Worm (Caenorhabditis elegans): ENCODE data around the gene T08G3.13.

The T08G3.13 gene

DNA sequence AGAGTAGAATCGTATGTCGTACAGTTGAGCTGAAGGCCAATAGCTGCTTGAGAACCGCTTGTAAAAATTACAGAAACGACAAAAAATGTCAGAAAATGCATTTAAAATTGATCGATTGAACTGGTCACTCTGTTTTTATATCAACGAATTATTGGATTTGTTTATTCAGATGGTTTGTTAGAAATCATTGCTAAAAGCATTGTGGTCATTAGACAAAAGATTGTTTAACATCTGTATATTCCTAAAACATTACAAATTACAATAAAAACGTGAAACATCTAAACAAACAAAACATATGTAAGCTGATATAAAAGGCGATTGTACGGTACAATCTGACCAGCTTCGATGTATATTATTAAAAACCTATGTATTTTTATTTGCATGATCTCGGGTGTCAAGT is 12.3 kb upstream of the T08G3.13 start, which contains the start of the genes F26D2.13 and F26D2.14:
Gene F26D2.13 (minus strand): TSS at position 101 of the 400 bp plus-strand sequence.
Gene F26D2.14 (plus strand): TSS at position 346 of the 400 bp plus-strand sequence.
- TF ChIP-seq ama-1 (optimal IDR thresholded peaks at IDR 0.05) = no peak
- no peak for TF ChIP-seq F13C5.2 (tag; optimal IDR thresholded peaks at IDR 0.05)
- TF ChIP-seq aly-1 (tag; optimal IDR thresholded peaks at IDR 0.05) = no peak
- TF ChIP-seq hnd-1 (tag; optimal IDR thresholded peaks at IDR 0.05) = no peak
- TF ChIP-seq ceh-13 (GFP tag; optimal IDR thresholded peaks at IDR 0.05) = no peak
- TF ChIP-seq B0310.2 (tag; optimal IDR thresholded peaks at IDR 0.05) = no peak
- no peak for TF ChIP-seq sea-1 (GFP tag; conservative IDR thresholded peaks at IDR 0.05)
- no peak for TF ChIP-seq tbx-11 (GFP tag; IDR thresholded peaks at IDR 0.05)
- no peak for TF ChIP-seq scrt-1 (GFP tag; IDR thresholded peaks at IDR 0.05)
- TF ChIP-seq hmbx-1 (tag; optimal IDR thresholded peaks at IDR 0.05) = no peak
- TF ChIP-seq tra-4 (tag; optimal IDR thresholded peaks at IDR 0.05) = no peak
- no peak for TF ChIP-seq pes-1 (GFP tag; IDR thresholded peaks at IDR 0.05)
- no peak for TF ChIP-seq ceh-36 (tag; optimal IDR thresholded peaks at IDR 0.05)
- no peak for TF ChIP-seq flt-1 (GFP tag; IDR thresholded peaks at IDR 0.05)
- TF ChIP-seq ets-7 (tag; optimal IDR thresholded peaks at IDR 0.05) = no peak
- TF ChIP-seq hmg-4 (GFP tag; optimal IDR thresholded peaks at IDR 0.05) = no peak
- no peak for TF ChIP-seq tbx-37 (GFP tag; conservative IDR thresholded peaks at IDR 0.05)

DNA sequence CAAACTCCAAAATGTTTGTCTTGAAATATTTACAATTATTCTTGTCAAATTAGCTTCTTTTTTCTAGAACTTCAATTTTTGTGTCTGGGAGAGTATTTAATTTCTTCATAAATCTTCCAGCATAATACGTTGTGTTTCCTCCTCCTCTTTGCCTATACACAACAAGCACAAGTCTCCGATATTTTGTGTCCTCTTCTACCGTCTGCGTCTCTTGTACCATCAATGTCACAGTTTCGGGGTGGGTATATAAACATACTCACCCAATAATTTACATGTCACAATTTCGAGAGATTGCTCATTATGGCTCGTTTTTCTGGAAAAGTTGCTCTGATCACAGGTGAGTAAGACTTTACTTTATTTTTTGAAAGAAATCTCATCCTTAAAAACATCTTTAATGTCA is 10.3 kb upstream of the T08G3.13 start, which contains the start of gene F26D2.15:
Gene F26D2.15 (plus strand): TSS at position 301 of the 400 bp plus-strand sequence.
- TF ChIP-seq sea-1 (GFP tag; conservative IDR thresholded peaks at IDR 0.05) (no peak), scrt-1 (GFP tag; IDR thresholded peaks at IDR 0.05) (no peak), flt-1 (GFP tag; IDR thresholded peaks at IDR 0.05) (no peak), hnd-1 (tag; optimal IDR thresholded peaks at IDR 0.05) (no peak), ama-1 (optimal IDR thresholded peaks at IDR 0.05) (no peak), F13C5.2 (tag; optimal IDR thresholded peaks at IDR 0.05) (no peak), hmg-4 (GFP tag; optimal IDR thresholded peaks at IDR 0.05) (no peak), tbx-11 (GFP tag; IDR thresholded peaks at IDR 0.05) (no peak), ets-7 (tag; optimal IDR thresholded peaks at IDR 0.05) (no peak)

ce11 chrV:16443626-16444025 is 4.2 kb upstream of the T08G3.13 start, which contains the start of gene srh-141:
Gene srh-141, plus strand, starts transcription at chrV:16443926.
- TF ChIP-seq ama-1 (optimal IDR thresholded peaks at IDR 0.05) = no peak
- TF ChIP-seq flt-1 (GFP tag; IDR thresholded peaks at IDR 0.05) = no peak
- TF ChIP-seq scrt-1 (GFP tag; IDR thresholded peaks at IDR 0.05) = no peak
- no peak for TF ChIP-seq tra-4 (tag; optimal IDR thresholded peaks at IDR 0.05)
- TF ChIP-seq tbx-11 (GFP tag; IDR thresholded peaks at IDR 0.05) = no peak
- no peak for TF ChIP-seq sea-1 (GFP tag; conservative IDR thresholded peaks at IDR 0.05)
- TF ChIP-seq ceh-13 (GFP tag; optimal IDR thresholded peaks at IDR 0.05) = no peak

DNA sequence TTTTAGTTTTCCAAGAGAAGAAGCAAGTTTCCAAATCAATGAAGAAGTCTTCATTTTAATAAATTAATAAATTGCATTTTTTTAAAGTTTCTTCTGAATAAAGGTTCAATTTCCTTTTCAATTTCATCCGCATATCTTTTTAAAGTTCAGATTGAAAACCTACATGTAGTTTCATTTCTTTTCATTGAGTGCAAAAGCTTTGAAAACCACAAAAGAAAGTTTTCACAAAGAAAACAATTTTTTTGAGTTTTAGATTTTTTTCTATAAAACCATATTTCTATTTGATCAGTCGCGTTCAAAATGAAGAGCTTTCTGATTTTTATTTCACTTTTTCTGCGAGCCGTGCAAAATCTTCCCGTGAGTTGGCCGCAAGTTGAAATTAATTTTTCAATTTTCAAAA is 2.2 kb upstream of the T08G3.13 start, which contains the start of gene T08G3.6:
Gene T08G3.6 (plus strand): TSS at position 301 of the 400 bp plus-strand sequence.
- no peak for TF ChIP-seq sea-1 (GFP tag; conservative IDR thresholded peaks at IDR 0.05)
- TF ChIP-seq aly-1 (tag; optimal IDR thresholded peaks at IDR 0.05) = no peak
- no peak for TF ChIP-seq B0310.2 (tag; optimal IDR thresholded peaks at IDR 0.05)
- TF ChIP-seq ceh-36 (tag; optimal IDR thresholded peaks at IDR 0.05) = no peak
- TF ChIP-seq hmbx-1 (tag; optimal IDR thresholded peaks at IDR 0.05) = no peak
- TF ChIP-seq tbx-11 (GFP tag; IDR thresholded peaks at IDR 0.05) = no peak
- no peak for TF ChIP-seq pes-1 (GFP tag; IDR thresholded peaks at IDR 0.05)
- TF ChIP-seq flt-1 (GFP tag; IDR thresholded peaks at IDR 0.05) = no peak
- no peak for TF ChIP-seq tbx-37 (GFP tag; conservative IDR thresholded peaks at IDR 0.05)
- TF ChIP-seq ama-1 (optimal IDR thresholded peaks at IDR 0.05) = no peak
- TF ChIP-seq ets-7 (tag; optimal IDR thresholded peaks at IDR 0.05) = no peak
- no peak for TF ChIP-seq hmg-4 (GFP tag; optimal IDR thresholded peaks at IDR 0.05)
- no peak for TF ChIP-seq hnd-1 (tag; optimal IDR thresholded peaks at IDR 0.05)
- no peak for TF ChIP-seq scrt-1 (GFP tag; IDR thresholded peaks at IDR 0.05)

DNA sequence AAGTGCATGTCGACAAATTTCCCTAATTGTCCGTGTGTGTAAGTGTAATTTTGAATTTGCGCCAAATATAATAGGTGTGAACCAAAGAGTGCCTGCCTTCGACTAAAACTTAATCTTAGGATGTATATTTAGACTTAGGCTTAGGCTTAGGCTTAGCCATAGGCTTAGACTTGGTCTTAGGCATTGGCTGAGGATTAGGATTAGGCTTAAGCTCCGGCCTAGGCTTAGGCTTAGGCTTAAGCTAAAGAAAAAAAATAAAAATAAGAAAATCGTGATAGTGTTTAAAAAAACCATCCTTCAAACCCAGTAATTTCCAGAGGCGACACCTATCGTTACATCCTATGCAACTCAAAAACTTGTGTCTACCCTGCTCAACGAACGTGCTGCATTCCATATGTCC is 1.6 kb upstream of the T08G3.13 start:
- no peak for TF ChIP-seq B0310.2 (tag; optimal IDR thresholded peaks at IDR 0.05)
- TF ChIP-seq aly-1 (tag; optimal IDR thresholded peaks at IDR 0.05) = no peak
- TF ChIP-seq ceh-36 (tag; optimal IDR thresholded peaks at IDR 0.05) = peak; percentile 69
- no peak for TF ChIP-seq hmbx-1 (tag; optimal IDR thresholded peaks at IDR 0.05)
- TF ChIP-seq tbx-11 (GFP tag; IDR thresholded peaks at IDR 0.05) = no peak

ce11 chrV:16455065-16455464 is 7.2 kb downstream of the T08G3.13 start, which contains the start of gene str-14:
Gene str-14, minus strand, starts transcription at chrV:16455165.
- TF ChIP-seq ets-7 (tag; optimal IDR thresholded peaks at IDR 0.05) (no peak), hmg-4 (GFP tag; optimal IDR thresholded peaks at IDR 0.05) (no peak), tbx-37 (GFP tag; conservative IDR thresholded peaks at IDR 0.05) (no peak), ceh-36 (tag; optimal IDR thresholded peaks at IDR 0.05) (no peak), tbx-11 (GFP tag; IDR thresholded peaks at IDR 0.05) (no peak), scrt-1 (GFP tag; IDR thresholded peaks at IDR 0.05) (no peak), aly-1 (tag; optimal IDR thresholded peaks at IDR 0.05) (no peak), tra-4 (tag; optimal IDR thresholded peaks at IDR 0.05) (no peak), ama-1 (optimal IDR thresholded peaks at IDR 0.05) (no peak), F13C5.2 (tag; optimal IDR thresholded peaks at IDR 0.05) (no peak), sea-1 (GFP tag; conservative IDR thresholded peaks at IDR 0.05) (no peak)

DNA sequence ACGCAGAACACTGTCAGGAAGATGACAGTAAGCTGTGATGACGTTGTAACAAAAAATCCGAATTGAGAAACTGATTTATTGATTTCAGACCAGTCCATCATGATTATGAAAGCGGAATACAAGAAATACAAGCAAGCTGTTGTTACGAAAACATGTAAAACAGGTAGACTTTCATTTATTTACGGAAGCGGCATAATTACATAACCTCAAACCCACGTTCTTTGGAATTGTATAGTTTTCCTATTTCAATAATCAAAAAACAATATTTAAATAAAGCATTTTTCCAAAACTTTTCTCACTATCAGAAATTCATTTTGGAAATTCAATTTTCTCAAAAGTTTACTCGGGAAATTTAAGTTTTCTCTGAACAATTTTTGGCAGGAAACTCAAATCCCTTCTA is 10.9 kb downstream of the T08G3.13 start, which contains the start of gene str-15:
Gene str-15 (minus strand): TSS at position 101 of the 400 bp plus-strand sequence.
- TF ChIP-seq aly-1 (tag; optimal IDR thresholded peaks at IDR 0.05) (no peak), hmg-4 (GFP tag; optimal IDR thresholded peaks at IDR 0.05) (no peak), pes-1 (GFP tag; IDR thresholded peaks at IDR 0.05) (no peak), F13C5.2 (tag; optimal IDR thresholded peaks at IDR 0.05) (no peak), hnd-1 (tag; optimal IDR thresholded peaks at IDR 0.05) (no peak), ceh-36 (tag; optimal IDR thresholded peaks at IDR 0.05) (no peak), flt-1 (GFP tag; IDR thresholded peaks at IDR 0.05) (no peak), hmbx-1 (tag; optimal IDR thresholded peaks at IDR 0.05) (no peak), tra-4 (tag; optimal IDR thresholded peaks at IDR 0.05) (no peak), tbx-37 (GFP tag; conservative IDR thresholded peaks at IDR 0.05) (no peak)

- TF ChIP-seq flt-1 (GFP tag; IDR thresholded peaks at IDR 0.05) (no peak), tbx-37 (GFP tag; conservative IDR thresholded peaks at IDR 0.05) (no peak), B0310.2 (tag; optimal IDR thresholded peaks at IDR 0.05) (no peak), pes-1 (GFP tag; IDR thresholded peaks at IDR 0.05) (no peak), ceh-13 (GFP tag; optimal IDR thresholded peaks at IDR 0.05) (no peak), sea-1 (GFP tag; conservative IDR thresholded peaks at IDR 0.05) (no peak), hnd-1 (tag; optimal IDR thresholded peaks at IDR 0.05) (no peak), ets-7 (tag; optimal IDR thresholded peaks at IDR 0.05) (no peak), scrt-1 (GFP tag; IDR thresholded peaks at IDR 0.05) (no peak), hmbx-1 (tag; optimal IDR thresholded peaks at IDR 0.05) (no peak), tra-4 (tag; optimal IDR thresholded peaks at IDR 0.05) (no peak), ama-1 (optimal IDR thresholded peaks at IDR 0.05) (no peak), tbx-11 (GFP tag; IDR thresholded peaks at IDR 0.05) (no peak), F13C5.2 (tag; optimal IDR thresholded peaks at IDR 0.05) (no peak), aly-1 (tag; optimal IDR thresholded peaks at IDR 0.05) (no peak), hmg-4 (GFP tag; optimal IDR thresholded peaks at IDR 0.05) (no peak)
Observed at ce11 chrV:16459377-16459776, 11.5 kb downstream of the T08G3.13 start.

Measured in whole organism, early embryonic.